Worm (Caenorhabditis elegans): ENCODE measurements around the gene srz-15.

- TF ChIP-seq F13H6.1 (tag; optimal IDR thresholded peaks at IDR 0.05) (no peak), nhr-11 (tag; optimal IDR thresholded peaks at IDR 0.05) (no peak), R02D3.7 (tag; optimal IDR thresholded peaks at IDR 0.05) (no peak), snpc-4 (tag; optimal IDR thresholded peaks at IDR 0.05) (no peak), ztf-11 (tag; optimal IDR thresholded peaks at IDR 0.05) (no peak), elt-3 (tag; optimal IDR thresholded peaks at IDR 0.05) (no peak), egl-27 (tag; optimal IDR thresholded peaks at IDR 0.05) (no peak), nhr-12 (tag; optimal IDR thresholded peaks at IDR 0.05) (no peak), nhr-23 (tag; optimal IDR thresholded peaks at IDR 0.05) (no peak), ztf-4 (tag; optimal IDR thresholded peaks at IDR 0.05) (no peak), ceh-16 (tag; optimal IDR thresholded peaks at IDR 0.05) (no peak), ama-1 (optimal IDR thresholded peaks at IDR 0.05) (no peak), mdl-1 (tag; optimal IDR thresholded peaks at IDR 0.05) (no peak), peb-1 (tag; optimal IDR thresholded peaks at IDR 0.05) (no peak)
Observed at ce11 chrIV:12869383-12869782, 46.2 kb upstream of the srz-15 start.
